Worm (Caenorhabditis elegans): Measurements from ENCODE around the gene swt-6.

Gene swt-6

DNA sequence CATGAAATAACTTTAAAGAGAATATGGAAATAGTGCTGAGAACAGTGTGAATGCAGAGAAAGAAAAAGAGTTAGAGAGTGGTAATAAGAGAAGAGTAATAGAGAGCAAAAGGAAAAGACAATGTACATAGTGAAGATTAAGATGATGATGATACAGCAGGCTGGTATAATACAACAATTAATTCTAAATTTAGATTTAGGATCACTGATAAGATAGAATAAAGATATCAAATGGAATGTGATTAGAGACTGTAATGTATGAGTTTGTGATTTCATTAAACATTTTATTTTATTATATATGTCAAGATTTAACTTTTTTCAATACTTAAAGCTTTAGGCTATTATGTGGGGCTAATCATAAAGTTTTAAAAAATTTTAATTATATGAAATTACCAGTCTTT lies 965 bp upstream of the swt-6 start, which contains the start of gene R10D12.8:
TSS of gene R10D12.8 (minus strand) at position 101 of the 400 bp plus-strand sequence.
- TF ChIP-seq eor-1 (tag; optimal IDR thresholded peaks at IDR 0.05) (no peak), pha-4 (tag; optimal IDR thresholded peaks at IDR 0.05) (peak; percentile 53), mml-1 (tag; optimal IDR thresholded peaks at IDR 0.05) (no peak)

DNA sequence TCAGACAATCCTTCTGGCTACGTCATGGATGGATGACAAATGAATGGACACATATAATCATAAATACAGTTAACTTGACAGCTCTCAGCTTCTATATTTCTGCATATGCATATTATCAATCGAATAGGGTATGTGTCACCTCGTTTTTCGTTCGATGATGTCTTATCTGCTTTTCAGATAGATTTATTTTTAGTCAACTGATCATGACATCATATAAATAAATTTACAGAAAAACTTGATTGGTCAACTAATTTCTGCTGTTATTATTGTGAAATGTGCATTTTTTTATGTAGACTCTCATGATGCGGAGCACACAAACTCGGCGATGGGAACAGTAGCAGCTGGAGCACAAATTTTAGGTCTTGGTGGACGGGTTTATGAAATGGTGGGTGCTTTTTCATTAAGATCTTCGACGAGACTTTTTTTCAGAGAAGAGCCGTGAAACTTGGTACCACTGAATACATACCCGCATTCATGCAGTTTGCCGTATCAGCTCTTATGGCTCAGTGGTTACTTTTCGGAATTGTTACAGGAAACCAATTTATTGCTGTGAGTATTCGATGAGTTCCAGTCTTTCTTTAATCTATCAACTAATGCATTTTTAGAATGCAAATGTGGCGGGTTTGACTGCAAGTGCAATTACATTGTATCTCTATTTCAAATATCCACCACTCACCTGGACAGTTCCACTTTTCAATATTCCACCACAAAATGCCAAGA lies 1.4 kb downstream of the swt-6 start:
- TF ChIP-seq ZK546.5 (tag; optimal IDR thresholded peaks at IDR 0.05) = no peak
- TF ChIP-seq pqm-1 (tag; optimal IDR thresholded peaks at IDR 0.05) = peak; percentile 54
- no peak for TF ChIP-seq fos-1 (tag; optimal IDR thresholded peaks at IDR 0.05)
- no peak for TF ChIP-seq fkh-10 (GFP tag; optimal IDR thresholded peaks at IDR 0.05)
- TF ChIP-seq ztf-4 (tag; optimal IDR thresholded peaks at IDR 0.05) = no peak
- no peak for TF ChIP-seq jun-1 (tag; optimal IDR thresholded peaks at IDR 0.05)
- no peak for TF ChIP-seq mml-1 (tag; optimal IDR thresholded peaks at IDR 0.05)
- TF ChIP-seq nhr-67 (tag; optimal IDR thresholded peaks at IDR 0.05) = no peak
- TF ChIP-seq pha-4 (tag; optimal IDR thresholded peaks at IDR 0.05) = no peak
- TF ChIP-seq elt-3 (tag; optimal IDR thresholded peaks at IDR 0.05) = no peak
- no peak for TF ChIP-seq hmg-11 (tag; optimal IDR thresholded peaks at IDR 0.05)
- peak; percentile 30 for TF ChIP-seq elt-2 (tag; optimal IDR thresholded peaks at IDR 0.05)
- no peak for TF ChIP-seq nhr-12 (tag; optimal IDR thresholded peaks at IDR 0.05)
- TF ChIP-seq nhr-28 (tag; optimal IDR thresholded peaks at IDR 0.05) = no peak

DNA sequence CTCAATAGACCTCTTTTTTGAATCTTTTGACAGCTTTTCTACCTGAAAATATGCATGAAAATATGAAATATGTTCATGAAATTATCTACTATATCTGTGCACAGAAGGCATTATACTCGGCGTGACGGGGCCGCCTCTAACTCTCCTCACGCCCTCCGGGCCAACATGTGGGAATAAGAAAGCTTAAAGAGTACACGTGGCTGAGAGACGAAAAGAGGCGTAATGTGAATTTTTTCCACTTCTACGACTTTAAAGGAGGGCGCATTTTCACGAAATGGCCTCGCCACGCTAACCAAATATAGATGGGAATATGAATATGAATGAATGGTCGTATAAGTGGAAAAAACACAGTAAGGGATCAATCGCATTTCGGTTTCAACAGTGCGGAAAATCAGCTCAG lies 3.5 kb downstream of the swt-6 start:
- TF ChIP-seq lin-15B (tag; optimal IDR thresholded peaks at IDR 0.05) = no peak
- no peak for TF ChIP-seq nfya-1 (tag; optimal IDR thresholded peaks at IDR 0.05; ENCODE audit: insufficient read depth)
- TF ChIP-seq mml-1 (tag; optimal IDR thresholded peaks at IDR 0.05) = no peak
- no peak for TF ChIP-seq ceh-9 (tag; optimal IDR thresholded peaks at IDR 0.05)
- no peak for TF ChIP-seq daf-12 (tag; optimal IDR thresholded peaks at IDR 0.05)
- TF ChIP-seq fkh-10 (GFP tag; optimal IDR thresholded peaks at IDR 0.05) = no peak
- no peak for TF ChIP-seq hmg-11 (tag; optimal IDR thresholded peaks at IDR 0.05)
- no peak for TF ChIP-seq nhr-237 (tag; optimal IDR thresholded peaks at IDR 0.05)
- TF ChIP-seq aly-2 (tag; optimal IDR thresholded peaks at IDR 0.05) = no peak
- TF ChIP-seq fos-1 (tag; optimal IDR thresholded peaks at IDR 0.05) = no peak
- no peak for TF ChIP-seq skn-1 (tag; optimal IDR thresholded peaks at IDR 0.05)
- no peak for TF ChIP-seq jun-1 (tag; optimal IDR thresholded peaks at IDR 0.05)
- TF ChIP-seq nhr-11 (tag; optimal IDR thresholded peaks at IDR 0.05) = no peak

DNA sequence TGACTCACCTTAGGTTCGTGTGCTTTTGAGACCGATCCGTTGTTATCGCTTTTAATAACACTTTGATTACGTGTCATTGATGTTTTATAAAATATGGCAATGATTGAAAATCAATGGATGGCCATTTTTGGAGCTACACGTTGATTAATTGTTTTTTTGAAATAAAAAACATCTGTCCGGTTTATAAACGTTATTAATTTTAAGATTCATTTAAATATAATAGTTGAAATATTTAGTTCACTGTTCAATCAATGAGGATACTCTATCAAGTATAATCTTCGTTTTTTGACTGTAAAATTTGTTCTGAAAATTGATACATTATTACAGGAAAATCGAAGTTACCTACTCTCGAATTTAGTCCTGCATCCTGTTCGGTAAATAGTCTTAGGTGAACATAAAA lies 4.1 kb downstream of the swt-6 start, which contains the start of gene R10D12.10:
TSS of gene R10D12.10 (minus strand) at position 101 of the 400 bp plus-strand sequence.
- TF ChIP-seq egl-27 (tag; optimal IDR thresholded peaks at IDR 0.05) = no peak
- no peak for TF ChIP-seq elt-3 (tag; optimal IDR thresholded peaks at IDR 0.05)
- TF ChIP-seq skn-1 (tag; optimal IDR thresholded peaks at IDR 0.05) = no peak
- TF ChIP-seq nhr-11 (tag; optimal IDR thresholded peaks at IDR 0.05) = no peak
- TF ChIP-seq fkh-10 (GFP tag; optimal IDR thresholded peaks at IDR 0.05) = no peak
- no peak for TF ChIP-seq fos-1 (tag; optimal IDR thresholded peaks at IDR 0.05)

DNA sequence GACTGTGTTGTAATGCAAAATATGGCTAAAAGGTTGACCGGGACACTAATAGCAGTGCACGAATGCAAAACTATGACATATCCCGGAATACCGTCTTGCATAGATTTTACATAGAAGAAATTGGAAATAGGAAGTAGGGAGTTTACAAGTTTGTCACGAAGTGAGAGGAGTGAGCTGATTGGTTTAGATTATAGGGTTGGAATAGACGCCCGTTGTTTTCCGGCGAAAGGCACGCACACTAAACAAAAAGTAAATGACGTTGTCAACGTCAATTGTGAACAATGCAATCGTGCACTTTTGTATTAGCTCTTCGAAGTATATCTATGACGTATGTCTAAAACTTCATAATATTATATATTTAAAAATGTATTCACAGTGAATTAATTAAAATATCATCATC lies 6.8 kb downstream of the swt-6 start, which contains the start of gene srh-24:
TSS of gene srh-24 (minus strand) at position 101 of the 400 bp plus-strand sequence.
- no peak for TF ChIP-seq ztf-11 (tag; optimal IDR thresholded peaks at IDR 0.05)
- TF ChIP-seq fos-1 (tag; optimal IDR thresholded peaks at IDR 0.05) = no peak
- no peak for TF ChIP-seq ceh-82 (tag; optimal IDR thresholded peaks at IDR 0.05)
- TF ChIP-seq ztf-4 (tag; optimal IDR thresholded peaks at IDR 0.05) = no peak
- TF ChIP-seq skn-1 (tag; optimal IDR thresholded peaks at IDR 0.05) = no peak
- no peak for TF ChIP-seq nhr-23 (tag; optimal IDR thresholded peaks at IDR 0.05)
- no peak for TF ChIP-seq egl-27 (tag; optimal IDR thresholded peaks at IDR 0.05)
- no peak for TF ChIP-seq nhr-77 (tag; optimal IDR thresholded peaks at IDR 0.05)
- TF ChIP-seq lin-39 (tag; optimal IDR thresholded peaks at IDR 0.05) = no peak
- TF ChIP-seq pha-4 (tag; optimal IDR thresholded peaks at IDR 0.05) = no peak
- TF ChIP-seq jun-1 (tag; optimal IDR thresholded peaks at IDR 0.05) = no peak
- TF ChIP-seq nhr-76 (tag; optimal IDR thresholded peaks at IDR 0.05) = no peak
- TF ChIP-seq fkh-2 (tag; optimal IDR thresholded peaks at IDR 0.05) = no peak
- no peak for TF ChIP-seq mdl-1 (tag; optimal IDR thresholded peaks at IDR 0.05)
- TF ChIP-seq nhr-67 (tag; optimal IDR thresholded peaks at IDR 0.05) = no peak
- TF ChIP-seq nhr-11 (tag; optimal IDR thresholded peaks at IDR 0.05) = no peak
- no peak for TF ChIP-seq unc-62 (GFP tag; optimal IDR thresholded peaks at IDR 0.05)
- no peak for TF ChIP-seq egl-5 (tag; optimal IDR thresholded peaks at IDR 0.05)
- no peak for TF ChIP-seq zag-1 (tag; optimal IDR thresholded peaks at IDR 0.05)
- TF ChIP-seq elt-2 (tag; optimal IDR thresholded peaks at IDR 0.05) = no peak
